Worm (Caenorhabditis elegans) whole organism, L2 larva: Measurements from ENCODE around the gene F57B7.2.

Experiments used
- Y55F3AM.14 ChIP-seq: fragments of 200-800 bp; sonication (Bioruptor generic); optimal IDR thresholded peaks from 2 replicates; lab custom pipeline; 2018; ENCODE audit warnings: mild to moderate bottlenecking, missing genetic modification characterization, missing compliant biosample characterization
- ZK546.5 ChIP-seq: sonication (generic microtip); optimal IDR thresholded peaks from 2 replicates; lab custom pipeline; 2017; ENCODE audit warnings: missing biosample characterization, missing genetic modification characterization
- nhr-10 ChIP-seq: sonication (generic microtip); optimal IDR thresholded peaks from 2 replicates; lab custom pipeline; 2017; ENCODE audit warnings: missing biosample characterization, missing genetic modification characterization
- nhr-23 ChIP-seq: fragments of 150-350 bp; optimal IDR thresholded peaks from 2 replicates; lab custom pipeline; 2014; ENCODE audit warnings: missing biosample characterization, missing genetic modification reagents, missing genetic modification characterization
- ztf-11 ChIP-seq: sonication (generic microtip); optimal IDR thresholded peaks from 2 replicates; lab custom pipeline; 2017; ENCODE audit warnings: missing biosample characterization, missing genetic modification characterization

ce11 chrV:11435242-11435641 is 8.2 kb downstream of the F57B7.2 start:
- TF ChIP-seq nhr-10 (tag; lab: Kevin White, UChicago) (no peak), ZK546.5 (tag; lab: Kevin White, UChicago) (no peak), Y55F3AM.14 (GFP tag; lab: Kevin White, UChicago) (no peak), ztf-11 (tag; lab: Kevin White, UChicago) (no peak), nhr-23 (no peak)
